Worm (Caenorhabditis elegans) whole organism, early embryonic: ENCODE data around the gene F31B9.3.

ENCODE experiments used
- B0310.2 ChIP-seq: sonication (generic microtip); optimal IDR thresholded peaks from 2 replicates; lab custom pipeline; 2016; ENCODE audit warnings: mild to moderate bottlenecking, missing genetic modification characterization, missing compliant biosample characterization
- F13C5.2 ChIP-seq: sonication (generic microtip); optimal IDR thresholded peaks from 2 replicates; lab custom pipeline; 2017; ENCODE audit warnings: mild to moderate bottlenecking, missing genetic modification characterization, inconsistent platforms, missing compliant biosample characterization
- aly-1 ChIP-seq: sonication (generic microtip); optimal IDR thresholded peaks from 2 replicates; lab custom pipeline; 2016; ENCODE audit warnings: missing genetic modification characterization, missing compliant biosample characterization
- ama-1 ChIP-seq: fragments of 150-350 bp; optimal IDR thresholded peaks from 2 replicates; lab custom pipeline; 2014
- ceh-13 ChIP-seq: fragments of 200-800 bp; sonication (Bioruptor generic); optimal IDR thresholded peaks from 2 replicates; lab custom pipeline; 2018; ENCODE audit warnings: mild to moderate bottlenecking, missing genetic modification characterization, missing compliant biosample characterization
- ceh-36 ChIP-seq: sonication (generic microtip); optimal IDR thresholded peaks from 2 replicates; lab custom pipeline; 2016; ENCODE audit warnings: missing genetic modification characterization, inconsistent platforms, missing compliant biosample characterization
- ets-7 ChIP-seq: sonication (generic microtip); optimal IDR thresholded peaks from 2 replicates; lab custom pipeline; 2016; ENCODE audit warnings: missing genotype, missing genetic modification characterization, missing compliant biosample characterization
- flt-1 ChIP-seq: fragments of 200-800 bp; sonication (Bioruptor generic); IDR thresholded peaks from 2 replicates; pipeline ENCODE4 v1.3.6; 2022; ENCODE audit warnings: missing genetic modification characterization, missing compliant biosample characterization
- hmbx-1 ChIP-seq: sonication (generic microtip); optimal IDR thresholded peaks from 2 replicates; lab custom pipeline; 2016; ENCODE audit warnings: mild to moderate bottlenecking, missing genetic modification characterization, missing compliant biosample characterization
- hmg-4 ChIP-seq: fragments of 200-800 bp; sonication (Bioruptor generic); optimal IDR thresholded peaks from 2 replicates; lab custom pipeline; 2018; ENCODE audit warnings: mild to moderate bottlenecking, missing genetic modification characterization, missing compliant biosample characterization
- hnd-1 ChIP-seq: sonication (generic microtip); optimal IDR thresholded peaks from 2 replicates; lab custom pipeline; 2016; ENCODE audit warnings: missing genetic modification characterization, missing compliant biosample characterization
- pes-1 ChIP-seq: fragments of 200-800 bp; sonication (Bioruptor generic); IDR thresholded peaks from 2 replicates; pipeline ENCODE4 v1.3.6; 2022; ENCODE audit warnings: missing genetic modification reagents, missing genetic modification characterization, missing compliant biosample characterization
- scrt-1 ChIP-seq: fragments of 200-800 bp; sonication (Bioruptor generic); IDR thresholded peaks from 2 replicates; pipeline ENCODE4 v1.3.6; 2022; ENCODE audit warnings: missing genetic modification characterization, missing compliant biosample characterization
- sea-1 ChIP-seq: fragments of 200-800 bp; sonication (Bioruptor generic); conservative IDR thresholded peaks from 2 replicates; pipeline ENCODE4 v1.3.6; 2022; ENCODE audit warnings: missing genetic modification characterization, missing compliant biosample characterization
- tbx-11 ChIP-seq: fragments of 200-800 bp; sonication (Bioruptor generic); IDR thresholded peaks from 2 replicates; pipeline ENCODE4 v1.3.6; 2022; ENCODE audit warnings: missing genetic modification characterization, missing compliant biosample characterization
- tbx-37 ChIP-seq: fragments of 200-800 bp; sonication (Bioruptor generic); conservative IDR thresholded peaks from 2 replicates; pipeline ENCODE4 v1.3.6; 2022; ENCODE audit warnings: missing genetic modification reagents, missing genetic modification characterization, missing compliant biosample characterization
- tra-4 ChIP-seq: sonication (generic microtip); optimal IDR thresholded peaks from 2 replicates; lab custom pipeline; 2017; ENCODE audit warnings: missing genetic modification characterization, missing compliant biosample characterization

F31B9.3 gene

DNA sequence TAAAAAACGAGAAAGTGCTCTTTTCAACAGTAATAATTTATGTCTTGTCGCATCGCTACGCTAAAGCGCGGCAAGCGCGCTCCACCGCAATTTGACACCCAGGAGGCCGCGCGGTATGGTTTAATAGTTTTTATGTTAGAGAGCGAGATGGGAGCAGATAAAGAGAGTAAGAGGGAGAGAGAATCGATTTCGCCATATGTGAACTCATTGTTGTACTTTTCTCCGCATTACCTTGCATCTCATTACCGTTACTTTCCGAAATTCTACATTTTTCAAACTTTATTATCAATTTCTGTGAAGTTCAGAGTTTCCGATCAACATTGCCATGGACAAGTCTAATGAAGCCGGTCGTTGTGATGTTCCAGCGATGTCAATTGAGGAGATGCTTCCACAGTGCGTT is at the start of gene F31B9.3:
TSS of gene F31B9.3 (plus strand) at position 301 of the 400 bp plus-strand sequence.
- TF ChIP-seq scrt-1: no peak
- TF ChIP-seq sea-1 (GFP tag; lab: Robert Waterston, UW): no peak
- no peak for TF ChIP-seq ama-1 (lab: Kevin White, UChicago)
- TF ChIP-seq hmbx-1: no peak
- no peak for TF ChIP-seq hmg-4 (GFP tag; lab: Kevin White, UChicago)
- no peak for TF ChIP-seq ets-7
- TF ChIP-seq ceh-13 (GFP tag; lab: Kevin White, UChicago): no peak
- no peak for TF ChIP-seq tbx-11
- TF ChIP-seq pes-1 (GFP tag; lab: Robert Waterston, UW): no peak
- no peak for TF ChIP-seq F13C5.2 (tag; lab: Kevin White, UChicago)
- no peak for TF ChIP-seq flt-1
- no peak for TF ChIP-seq aly-1 (tag; lab: Kevin White, UChicago)
- no peak for TF ChIP-seq tra-4
- no peak for TF ChIP-seq hnd-1
- TF ChIP-seq tbx-37 (GFP tag; lab: Robert Waterston, UW): no peak
- no peak for TF ChIP-seq B0310.2
- no peak for TF ChIP-seq ceh-36 (tag; lab: Kevin White, UChicago)

DNA sequence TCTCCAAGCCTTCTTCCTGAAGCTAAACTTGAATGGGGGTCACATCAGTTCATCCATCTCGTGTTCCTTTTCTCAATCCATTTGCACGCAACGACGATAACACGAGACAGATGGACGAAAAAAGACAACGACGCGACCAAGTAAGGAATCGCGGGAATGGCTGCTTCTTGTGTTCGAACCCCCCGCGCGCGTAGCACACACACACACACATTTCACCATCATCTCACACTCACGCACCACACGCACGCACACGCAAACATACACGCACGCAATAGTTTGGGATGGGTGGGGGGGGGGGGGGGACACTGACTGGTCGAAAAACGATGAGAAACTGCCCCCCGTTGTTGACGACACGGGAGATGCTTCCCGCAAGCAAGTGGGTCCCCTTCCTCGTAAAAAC is 46.6 kb upstream of the F31B9.3 start:
- TF ChIP-seq F13C5.2 (tag; lab: Kevin White, UChicago) (no peak), ama-1 (lab: Kevin White, UChicago) (no peak), B0310.2 (no peak), hmg-4 (GFP tag; lab: Kevin White, UChicago) (peak; percentile 77), hnd-1 (no peak)

DNA sequence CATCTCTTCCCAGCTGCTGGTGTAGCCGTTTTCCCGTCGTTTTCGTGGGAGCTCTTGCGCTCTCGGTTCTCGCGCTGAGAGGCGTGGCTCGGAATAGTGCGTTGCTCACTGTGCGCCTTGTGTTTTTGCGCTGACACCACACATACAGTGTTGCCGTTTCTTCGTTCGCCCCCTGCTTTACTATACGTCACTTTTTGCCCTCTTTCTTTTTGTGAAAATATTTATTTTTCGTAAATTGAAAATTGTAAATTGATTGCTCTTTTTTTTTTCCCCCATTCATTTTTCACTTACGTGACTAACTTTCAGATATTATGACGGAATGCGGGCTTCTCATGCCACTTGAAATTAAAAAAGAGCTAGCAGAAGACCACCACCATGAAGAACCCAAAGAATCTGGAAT is 44.8 kb upstream of the F31B9.3 start, which contains the start of gene gmeb-2:
TSS of gene gmeb-2 (plus strand) at position 301 of the 400 bp plus-strand sequence.
- TF ChIP-seq ets-7: no peak
- no peak for TF ChIP-seq pes-1 (GFP tag; lab: Robert Waterston, UW)
- no peak for TF ChIP-seq ceh-36 (tag; lab: Kevin White, UChicago)
- no peak for TF ChIP-seq tbx-37 (GFP tag; lab: Robert Waterston, UW)
- TF ChIP-seq sea-1 (GFP tag; lab: Robert Waterston, UW): no peak
- TF ChIP-seq tra-4: no peak
- TF ChIP-seq scrt-1: no peak
- TF ChIP-seq ama-1 (lab: Kevin White, UChicago): no peak
- TF ChIP-seq hmbx-1: no peak

DNA sequence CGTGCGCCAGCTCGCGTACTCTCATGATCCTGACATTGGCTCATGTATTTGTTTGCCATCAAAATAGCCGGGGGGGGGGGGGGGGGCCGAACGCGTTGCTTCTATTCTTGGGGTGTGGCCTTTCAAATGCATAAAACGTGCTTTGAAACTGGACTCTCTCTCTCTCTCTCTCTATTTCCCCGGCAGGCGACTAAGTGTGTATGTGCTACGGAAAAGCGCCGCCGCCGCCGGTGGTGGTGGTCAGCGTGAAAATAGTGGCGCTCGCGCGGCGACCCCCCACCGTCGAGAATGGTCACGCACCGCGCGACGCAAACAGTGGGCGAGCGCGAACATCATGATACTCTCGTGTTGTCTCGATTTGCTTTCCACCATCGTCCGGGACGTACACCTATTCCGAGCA is 42.5 kb upstream of the F31B9.3 start:
- TF ChIP-seq tbx-37 (GFP tag; lab: Robert Waterston, UW) (no peak), hmg-4 (GFP tag; lab: Kevin White, UChicago) (peak; percentile 23)

DNA sequence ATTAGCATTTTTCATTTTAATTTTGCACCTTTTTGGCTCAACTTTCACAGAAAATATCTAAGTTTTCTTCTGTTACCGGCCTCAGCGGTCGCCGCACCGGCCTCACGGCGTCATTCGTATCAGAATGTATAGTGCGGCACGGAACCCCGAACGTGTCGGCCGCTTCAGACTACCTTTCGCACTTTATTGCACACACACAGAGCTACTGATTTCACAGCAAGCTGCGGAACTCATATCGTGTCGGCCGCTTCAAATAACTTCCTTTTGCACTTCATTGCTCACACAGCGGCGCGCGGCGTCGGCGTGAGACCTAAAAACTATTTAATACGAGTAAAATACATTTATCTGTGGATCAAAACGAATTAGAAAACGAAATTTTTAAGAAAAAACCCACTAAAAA is 39.1 kb upstream of the F31B9.3 start:
- no peak for TF ChIP-seq pes-1 (GFP tag; lab: Robert Waterston, UW)
- TF ChIP-seq B0310.2: no peak
- TF ChIP-seq tbx-37 (GFP tag; lab: Robert Waterston, UW): no peak
- TF ChIP-seq ceh-36 (tag; lab: Kevin White, UChicago): no peak
- no peak for TF ChIP-seq tbx-11
- TF ChIP-seq tra-4: no peak
- TF ChIP-seq hmg-4 (GFP tag; lab: Kevin White, UChicago): no peak
- no peak for TF ChIP-seq ets-7
- no peak for TF ChIP-seq ama-1 (lab: Kevin White, UChicago)
- no peak for TF ChIP-seq flt-1
- no peak for TF ChIP-seq hmbx-1
- TF ChIP-seq scrt-1: no peak

DNA sequence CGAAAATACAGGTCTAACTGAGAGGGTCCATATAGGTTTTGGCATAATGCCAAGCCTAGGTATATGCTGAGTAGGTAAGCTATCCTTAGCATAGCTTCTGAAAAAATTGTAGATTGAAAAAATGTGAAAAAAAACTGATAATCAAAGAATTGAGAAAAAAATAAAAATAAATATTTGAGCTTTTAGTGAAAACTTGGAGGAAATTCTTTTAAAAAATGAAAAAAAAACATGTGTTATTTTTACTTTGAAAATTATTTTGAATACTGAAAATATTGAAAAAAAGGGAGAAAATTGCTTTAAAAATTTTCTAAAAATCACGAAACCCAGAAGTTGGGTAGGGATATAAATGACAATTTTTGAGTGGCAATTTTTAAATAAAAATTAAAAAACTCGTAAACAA is 36.0 kb upstream of the F31B9.3 start, which contains the start of gene F53H4.3:
TSS of gene F53H4.3 (minus strand) at position 101 of the 400 bp plus-strand sequence.
- TF ChIP-seq hmbx-1 (no peak), hnd-1 (no peak), tbx-37 (GFP tag; lab: Robert Waterston, UW) (no peak), F13C5.2 (tag; lab: Kevin White, UChicago) (no peak), ceh-13 (GFP tag; lab: Kevin White, UChicago) (no peak), hmg-4 (GFP tag; lab: Kevin White, UChicago) (no peak), B0310.2 (no peak), tbx-11 (no peak), tra-4 (no peak), ets-7 (no peak)

DNA sequence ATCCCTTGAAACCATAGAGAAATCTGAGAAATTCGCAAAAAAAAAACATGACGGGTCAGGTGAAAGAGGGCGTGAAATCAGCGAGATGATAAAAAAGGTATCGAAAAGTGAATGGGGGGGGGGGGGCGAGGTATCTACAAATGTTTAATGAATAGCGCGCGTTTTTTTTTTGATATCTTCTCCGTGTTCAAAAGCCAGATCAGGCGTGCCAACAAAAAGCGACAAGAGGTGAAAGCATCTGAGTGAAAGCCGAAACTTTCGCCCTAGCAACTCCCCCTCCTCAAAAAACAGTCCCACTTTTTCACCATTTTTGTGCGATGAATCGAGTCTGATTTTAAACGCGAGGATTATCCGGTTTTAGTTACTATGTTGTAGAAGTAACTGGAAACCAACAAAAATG is 35.6 kb upstream of the F31B9.3 start:
- no peak for TF ChIP-seq aly-1 (tag; lab: Kevin White, UChicago)
- TF ChIP-seq sea-1 (GFP tag; lab: Robert Waterston, UW): no peak
- no peak for TF ChIP-seq hmg-4 (GFP tag; lab: Kevin White, UChicago)
- no peak for TF ChIP-seq ceh-13 (GFP tag; lab: Kevin White, UChicago)
- TF ChIP-seq flt-1: no peak
- no peak for TF ChIP-seq tbx-11
- no peak for TF ChIP-seq hmbx-1
- TF ChIP-seq tbx-37 (GFP tag; lab: Robert Waterston, UW): no peak
- no peak for TF ChIP-seq ets-7
- no peak for TF ChIP-seq B0310.2
- TF ChIP-seq ama-1 (lab: Kevin White, UChicago): no peak
- TF ChIP-seq hnd-1: no peak
- no peak for TF ChIP-seq F13C5.2 (tag; lab: Kevin White, UChicago)
- TF ChIP-seq pes-1 (GFP tag; lab: Robert Waterston, UW): no peak
- TF ChIP-seq scrt-1: no peak
- no peak for TF ChIP-seq ceh-36 (tag; lab: Kevin White, UChicago)
- TF ChIP-seq tra-4: no peak

DNA sequence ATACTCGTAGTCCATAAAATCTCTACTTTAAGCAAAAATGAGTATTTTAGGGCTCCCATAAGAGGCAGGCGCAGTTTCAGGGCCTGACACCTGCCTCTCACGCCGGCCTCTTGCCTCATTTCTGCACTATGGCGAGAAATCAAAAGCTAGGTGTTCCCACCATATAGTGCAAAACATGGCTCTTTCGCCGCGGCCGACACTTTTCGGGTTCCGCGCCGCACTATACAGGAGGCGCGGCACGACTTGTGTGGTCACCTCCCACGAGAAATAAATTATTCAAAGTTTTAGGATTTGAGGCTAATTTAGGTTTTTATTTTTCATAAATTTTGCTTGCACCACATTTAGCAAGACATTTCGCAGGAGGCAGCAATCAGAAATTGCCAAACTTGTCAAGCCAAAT is 31.0 kb upstream of the F31B9.3 start:
- TF ChIP-seq flt-1 (no peak), pes-1 (GFP tag; lab: Robert Waterston, UW) (no peak), scrt-1 (no peak), hmbx-1 (no peak), tbx-11 (no peak), tbx-37 (GFP tag; lab: Robert Waterston, UW) (no peak), sea-1 (GFP tag; lab: Robert Waterston, UW) (no peak), F13C5.2 (tag; lab: Kevin White, UChicago) (no peak), ceh-36 (tag; lab: Kevin White, UChicago) (no peak), ets-7 (no peak), aly-1 (tag; lab: Kevin White, UChicago) (no peak), hnd-1 (no peak)
